Worm (Caenorhabditis elegans) whole organism, L4/young adult: ENCODE results near the gene K01F9.2.

ENCODE experiments used
- W03F9.2 ChIP-seq: fragments of 150-350 bp; optimal IDR thresholded peaks from 2 replicates; lab custom pipeline; 2014; ENCODE audit warnings: missing biosample characterization, missing genetic modification characterization
- dao-5 ChIP-seq: sonication (generic microtip); optimal IDR thresholded peaks from 2 replicates; lab custom pipeline; 2016; ENCODE audit warnings: missing genotype, missing genetic modification characterization, moderate library complexity, missing compliant biosample characterization
- him-1 ChIP-seq: sonication (generic microtip); optimal IDR thresholded peaks from 2 replicates; lab custom pipeline; 2016; ENCODE audit warnings: missing genotype, missing genetic modification reagents, missing genetic modification characterization, missing compliant biosample characterization

ce11 chrIII:8889931-8890330 is 13.0 kb upstream of the K01F9.2 start, which contains the start of gene lnkn-1:
- no peak for TF ChIP-seq him-1
- no peak for TF ChIP-seq dao-5 (tag; lab: Kevin White, UChicago)
- TF ChIP-seq W03F9.2 (tag; lab: Kevin White, UChicago): no peak
